Worm (Caenorhabditis elegans) whole organism, early embryonic: ENCODE results near the gene idpa-3.

ENCODE experiments used
- B0310.2 ChIP-seq: sonication (generic microtip); optimal IDR thresholded peaks from 2 replicates; lab custom pipeline; 2016; ENCODE audit warnings: mild to moderate bottlenecking, missing genetic modification characterization, missing compliant biosample characterization
- ceh-13 ChIP-seq: fragments of 200-800 bp; sonication (Bioruptor generic); optimal IDR thresholded peaks from 2 replicates; lab custom pipeline; 2018; ENCODE audit warnings: mild to moderate bottlenecking, missing genetic modification characterization, missing compliant biosample characterization
- ets-7 ChIP-seq: sonication (generic microtip); optimal IDR thresholded peaks from 2 replicates; lab custom pipeline; 2016; ENCODE audit warnings: missing genotype, missing genetic modification characterization, missing compliant biosample characterization
- flt-1 ChIP-seq: fragments of 200-800 bp; sonication (Bioruptor generic); IDR thresholded peaks from 2 replicates; pipeline ENCODE4 v1.3.6; 2022; ENCODE audit warnings: missing genetic modification characterization, missing compliant biosample characterization
- hmg-4 ChIP-seq: fragments of 200-800 bp; sonication (Bioruptor generic); optimal IDR thresholded peaks from 2 replicates; lab custom pipeline; 2018; ENCODE audit warnings: mild to moderate bottlenecking, missing genetic modification characterization, missing compliant biosample characterization
- hnd-1 ChIP-seq: sonication (generic microtip); optimal IDR thresholded peaks from 2 replicates; lab custom pipeline; 2016; ENCODE audit warnings: missing genetic modification characterization, missing compliant biosample characterization
- tbx-11 ChIP-seq: fragments of 200-800 bp; sonication (Bioruptor generic); IDR thresholded peaks from 2 replicates; pipeline ENCODE4 v1.3.6; 2022; ENCODE audit warnings: missing genetic modification characterization, missing compliant biosample characterization
- tbx-37 ChIP-seq: fragments of 200-800 bp; sonication (Bioruptor generic); conservative IDR thresholded peaks from 2 replicates; pipeline ENCODE4 v1.3.6; 2022; ENCODE audit warnings: missing genetic modification reagents, missing genetic modification characterization, missing compliant biosample characterization
- tra-4 ChIP-seq: sonication (generic microtip); optimal IDR thresholded peaks from 2 replicates; lab custom pipeline; 2017; ENCODE audit warnings: missing genetic modification characterization, missing compliant biosample characterization

ce11 chrX:10338100-10338499 lies 1.9 kb downstream of the idpa-3 start, which contains the start of gene cut-5:
- TF ChIP-seq ets-7 (no peak), flt-1 (no peak), B0310.2 (tag; lab: Kevin White, UChicago) (no peak), hmg-4 (GFP tag; lab: Kevin White, UChicago) (no peak), tbx-11 (GFP tag; lab: Robert Waterston, UW) (no peak), tbx-37 (GFP tag; lab: Robert Waterston, UW) (no peak), hnd-1 (tag; lab: Kevin White, UChicago) (no peak), tra-4 (tag; lab: Kevin White, UChicago) (no peak), ceh-13 (GFP tag; lab: Kevin White, UChicago) (no peak)
